Fruit fly (Drosophila melanogaster): ENCODE results near the gene CG6793.

- TF ChIP-seq Ets98B (GFP tag; IDR thresholded peaks at IDR 0.05) (no peak), CG17806 (tag; optimal IDR thresholded peaks at IDR 0.05) (no peak), CG9948 (tag; optimal IDR thresholded peaks at IDR 0.05) (no peak), Pif1A (GFP tag; optimal IDR thresholded peaks at IDR 0.05) (no peak), Snoo (tag; optimal IDR thresholded peaks at IDR 0.05) (no peak)
These were observed 14.3 kb upstream of the CG6793 start for dm6 chr3L:12027929-12028328.

Data from whole organism, pupa.